Fruit fly (Drosophila melanogaster) Kc167 (cell line): ENCODE measurements around the gene CG6972.

Experiments
- Myc ChIP-seq: fragments of >200 bp; optimal IDR thresholded peaks from 2 replicates; lab custom pipeline; 2017; ENCODE audit warnings: missing external identifiers
- Sin3A ChIP-seq: fragments of >200 bp; optimal IDR thresholded peaks from 2 replicates; lab custom pipeline; 2018; ENCODE audit warnings: missing external identifiers
- insv ChIP-seq: fragments of >200 bp; optimal IDR thresholded peaks from 3 replicates; lab custom pipeline; 2018; ENCODE audit warnings: missing external identifiers
- psq ChIP-seq: fragments of >200 bp; optimal IDR thresholded peaks from 2 replicates; lab custom pipeline; 2017; ENCODE audit warnings: missing external identifiers
- ttk ChIP-seq: sonication (Bioruptor generic); optimal IDR thresholded peaks from 2 replicates; lab custom pipeline; 2017; ENCODE audit warnings: missing external identifiers

- no peak for TF ChIP-seq Myc (lab: Kevin White, UChicago)
- TF ChIP-seq ttk = no peak
- no peak for TF ChIP-seq insv (lab: Kevin White, UChicago)
- TF ChIP-seq psq (lab: Kevin White, UChicago) = no peak
- no peak for TF ChIP-seq Sin3A
Observed at dm6 chr3R:22664274-22664673, 37.5 kb upstream of the CG6972 start.
